Fruit fly (Drosophila melanogaster) whole organism, embryonic: ENCODE measurements around the gene CG13075.
A peak's percentile ranks its signal among the peaks of the same experiment; 100 is the strongest.

ENCODE experiments used
- Atf-2 ChIP-seq: fragments of 200-800 bp; sonication (Bioruptor generic); optimal IDR thresholded peaks from 2 replicates; lab custom pipeline; 2016; ENCODE audit warnings: missing biosample characterization, missing genetic modification characterization
- Atf3 ChIP-seq: fragments of 200-800 bp; sonication (Bioruptor generic); optimal IDR thresholded peaks from 3 replicates; lab custom pipeline; 2016; ENCODE audit warnings: missing biosample characterization, missing genetic modification characterization
- CG10321 ChIP-seq: fragments of 200-800 bp; sonication (Bioruptor generic); IDR thresholded peaks from 2 replicates; pipeline ENCODE4 v1.3.6; 2022; ENCODE audit warnings: missing biosample characterization, missing genetic modification characterization
- CG11247 ChIP-seq: fragments of 200-800 bp; sonication (Bioruptor generic); IDR thresholded peaks from 2 replicates; pipeline ENCODE4 v1.3.6; 2022; ENCODE audit warnings: missing biosample characterization, missing genetic modification characterization
- CG14050 ChIP-seq: fragments of 200-800 bp; sonication (Bioruptor generic); IDR thresholded peaks from 3 replicates; pipeline ENCODE4 v1.3.6; 2022; ENCODE audit warnings: missing biosample characterization, missing genetic modification characterization
- CG16813 ChIP-seq: fragments of 200-800 bp; sonication (Bioruptor generic); IDR thresholded peaks from 3 replicates; pipeline ENCODE4 v1.3.6; 2022; ENCODE audit warnings: missing biosample characterization, missing genetic modification characterization; ENCODE audit not compliant: partially characterized antibody
- CG17328 ChIP-seq: fragments of 200-800 bp; sonication (Bioruptor generic); IDR thresholded peaks from 2 replicates; pipeline ENCODE4 v1.3.6; 2022; ENCODE audit warnings: missing biosample characterization, missing genetic modification characterization
- CG17361 ChIP-seq: fragments of 200-800 bp; sonication (Bioruptor generic); IDR thresholded peaks from 3 replicates; pipeline ENCODE4 v1.3.6; 2022; ENCODE audit warnings: missing biosample characterization, missing genetic modification characterization
- CG2129 ChIP-seq: fragments of 200-800 bp; sonication (Bioruptor generic); IDR thresholded peaks from 2 replicates; pipeline ENCODE4 v1.3.6; 2022; ENCODE audit warnings: missing biosample characterization, missing genetic modification characterization; ENCODE audit not compliant: partially characterized antibody
- CG31224 ChIP-seq: fragments of 200-800 bp; sonication (Bioruptor generic); IDR thresholded peaks from 2 replicates; pipeline ENCODE4 v1.3.6; 2022; ENCODE audit warnings: missing biosample characterization, missing genetic modification characterization
- CG34224 ChIP-seq: fragments of 200-800 bp; sonication (Bioruptor generic); IDR thresholded peaks from 3 replicates; pipeline ENCODE4 v1.3.6; 2022; ENCODE audit warnings: missing biosample characterization, missing genetic modification characterization; ENCODE audit not compliant: partially characterized antibody
- CG34422 ChIP-seq: fragments of 200-800 bp; sonication (Bioruptor generic); IDR thresholded peaks from 3 replicates; pipeline ENCODE4 v1.3.6; 2022; ENCODE audit warnings: missing biosample characterization, missing genetic modification characterization
- CG4617 ChIP-seq: fragments of 200-800 bp; sonication (Bioruptor generic); optimal IDR thresholded peaks from 3 replicates; lab custom pipeline; 2016; ENCODE audit warnings: missing biosample characterization, missing genetic modification characterization, borderline replicate concordance
- CG4854 ChIP-seq: fragments of 200-800 bp; sonication (Bioruptor generic); optimal IDR thresholded peaks from 2 replicates; lab custom pipeline; 2016; ENCODE audit warnings: missing biosample characterization, missing genetic modification characterization, inconsistent platforms
- CG6791 ChIP-seq: fragments of 200-800 bp; sonication (Bioruptor generic); IDR thresholded peaks from 3 replicates; pipeline ENCODE4 v1.3.6; 2022; ENCODE audit warnings: missing biosample characterization, missing genetic modification characterization; ENCODE audit not compliant: partially characterized antibody
- CG7271 ChIP-seq: fragments of 200-800 bp; sonication (Bioruptor generic); optimal IDR thresholded peaks from 2 replicates; lab custom pipeline; 2018; ENCODE audit warnings: missing biosample characterization, mild to moderate bottlenecking, missing genetic modification characterization, moderate library complexity
- CG7372 ChIP-seq: fragments of 200-800 bp; sonication (Bioruptor generic); IDR thresholded peaks from 2 replicates; pipeline ENCODE4 v1.3.6; 2022; ENCODE audit warnings: missing biosample characterization, missing genetic modification characterization
- CG7745 ChIP-seq: fragments of 200-800 bp; sonication (Bioruptor generic); optimal IDR thresholded peaks from 2 replicates; lab custom pipeline; 2018; ENCODE audit warnings: missing biosample characterization, mild to moderate bottlenecking, missing genetic modification characterization, moderate library complexity
- CG7928 ChIP-seq: fragments of 200-800 bp; sonication (Bioruptor generic); optimal IDR thresholded peaks from 2 replicates; lab custom pipeline; 2017; ENCODE audit warnings: missing biosample characterization, mild to moderate bottlenecking, missing genetic modification characterization
- CG8281 ChIP-seq: fragments of 200-800 bp; sonication (Bioruptor generic); optimal IDR thresholded peaks from 2 replicates; lab custom pipeline; 2018; ENCODE audit warnings: missing biosample characterization, mild to moderate bottlenecking, missing genetic modification characterization, moderate library complexity
- CHES-1-like ChIP-seq: fragments of 200-800 bp; sonication (Bioruptor generic); optimal IDR thresholded peaks from 2 replicates; lab custom pipeline; 2016; ENCODE audit warnings: missing biosample characterization, missing genetic modification characterization
- Camta ChIP-seq: fragments of 200-800 bp; sonication (Bioruptor generic); optimal IDR thresholded peaks from 2 replicates; lab custom pipeline; 2016; ENCODE audit warnings: missing biosample characterization, missing genetic modification characterization
- Doc2 ChIP-seq: fragments of 200-800 bp; sonication (Bioruptor generic); IDR thresholded peaks from 2 replicates; pipeline ENCODE4 v1.3.6; 2022; ENCODE audit warnings: missing biosample characterization, missing genetic modification characterization
- H15 ChIP-seq: fragments of 200-800 bp; sonication (Bioruptor generic); IDR thresholded peaks from 3 replicates; pipeline ENCODE4 v1.3.6; 2022; ENCODE audit warnings: missing biosample characterization, missing genetic modification characterization
- Jarid2 ChIP-seq: fragments of 200-800 bp; sonication (Bioruptor generic); optimal IDR thresholded peaks from 3 replicates; lab custom pipeline; 2017; ENCODE audit warnings: mild to moderate bottlenecking, missing biosample characterization, missing genetic modification reagents, missing genetic modification characterization
- Lhr ChIP-seq: fragments of 200-800 bp; sonication (Bioruptor generic); optimal IDR thresholded peaks from 3 replicates; lab custom pipeline; 2017; ENCODE audit warnings: mild to moderate bottlenecking, missing biosample characterization, missing genetic modification reagents, missing genetic modification characterization
- MTF-1 ChIP-seq: fragments of 200-800 bp; sonication (Bioruptor generic); optimal IDR thresholded peaks from 2 replicates; lab custom pipeline; 2018; ENCODE audit warnings: missing biosample characterization, mild to moderate bottlenecking, missing genetic modification characterization, borderline replicate concordance
- NfI ChIP-seq: fragments of 200-800 bp; sonication (Bioruptor generic); optimal IDR thresholded peaks from 3 replicates; lab custom pipeline; 2018; ENCODE audit warnings: missing biosample characterization, mild to moderate bottlenecking, missing genetic modification characterization, moderate library complexity
- Opbp ChIP-seq: fragments of 200-800 bp; sonication (Bioruptor generic); IDR thresholded peaks from 3 replicates; pipeline ENCODE4 v1.3.6; 2022; ENCODE audit warnings: missing biosample characterization, missing genetic modification characterization; ENCODE audit not compliant: partially characterized antibody
- Poxn ChIP-seq: fragments of 200-800 bp; sonication (Bioruptor generic); IDR thresholded peaks from 2 replicates; pipeline ENCODE4 v1.3.6; 2022; ENCODE audit warnings: missing biosample characterization, missing genetic modification characterization
- Ravus ChIP-seq: fragments of 200-800 bp; sonication (Bioruptor generic); IDR thresholded peaks from 2 replicates; pipeline ENCODE4 v1.3.6; 2022; ENCODE audit warnings: missing biosample characterization, missing genetic modification characterization
- Scr ChIP-seq: fragments of 200-800 bp; sonication (Bioruptor generic); IDR thresholded peaks from 2 replicates; pipeline ENCODE4 v1.3.6; 2022; ENCODE audit warnings: missing biosample characterization, missing genetic modification characterization; ENCODE audit not compliant: partially characterized antibody
- ac ChIP-seq: fragments of 200-800 bp; sonication (Bioruptor generic); optimal IDR thresholded peaks from 3 replicates; lab custom pipeline; 2017; ENCODE audit warnings: missing biosample characterization, mild to moderate bottlenecking, missing genetic modification characterization
- ase ChIP-seq: fragments of 200-800 bp; sonication (Bioruptor generic); IDR thresholded peaks from 3 replicates; pipeline ENCODE4 v1.3.6; 2022; ENCODE audit warnings: missing biosample characterization, missing genetic modification characterization
- bcd ChIP-seq: fragments of 200-800 bp; sonication (Bioruptor generic); optimal IDR thresholded peaks from 2 replicates; lab custom pipeline; 2017; ENCODE audit warnings: missing biosample characterization, mild to moderate bottlenecking, missing genetic modification characterization
- bsh ChIP-seq, 2 experiments: fragments of 200-800 bp; sonication (Bioruptor generic); optimal IDR thresholded peaks; 2 replicates each; lab custom pipeline; 2017 to 2018; ENCODE audit warnings: mild to moderate bottlenecking in 2 of 2, missing biosample characterization in 2 of 2, missing genetic modification characterization in 2 of 2, moderate library complexity in 1 of 2
- chinmo ChIP-seq: fragments of 200-800 bp; sonication (Bioruptor generic); IDR thresholded peaks from 4 replicates; pipeline ENCODE4 v1.3.6; 2022; ENCODE audit warnings: missing biosample characterization, missing genetic modification characterization; ENCODE audit not compliant: partially characterized antibody
- crol ChIP-seq: fragments of 200-800 bp; sonication (Bioruptor generic); IDR thresholded peaks from 2 replicates; pipeline ENCODE4 v1.3.6; 2022; ENCODE audit warnings: missing biosample characterization, missing genetic modification characterization
- disco-r ChIP-seq: fragments of 200-800 bp; sonication (Bioruptor generic); optimal IDR thresholded peaks from 2 replicates; lab custom pipeline; 2016; ENCODE audit warnings: missing biosample characterization, missing genetic modification characterization
- dysf ChIP-seq: fragments of 200-800 bp; sonication (Bioruptor generic); IDR thresholded peaks from 3 replicates; pipeline ENCODE4 v1.3.6; 2022; ENCODE audit warnings: missing biosample characterization, missing genetic modification characterization
- fd96Cb ChIP-seq: fragments of 200-800 bp; sonication (Bioruptor generic); optimal IDR thresholded peaks from 2 replicates; lab custom pipeline; 2018; ENCODE audit warnings: missing biosample characterization, mild to moderate bottlenecking, missing genetic modification characterization, moderate library complexity
- grn ChIP-seq: fragments of 200-800 bp; sonication (Bioruptor generic); optimal IDR thresholded peaks from 3 replicates; lab custom pipeline; 2017; ENCODE audit warnings: missing biosample characterization, missing genetic modification characterization
- lilli ChIP-seq: fragments of 200-800 bp; sonication (Bioruptor generic); optimal IDR thresholded peaks from 3 replicates; lab custom pipeline; 2016; ENCODE audit warnings: missing biosample characterization, missing genetic modification characterization
- maf-S ChIP-seq: fragments of 200-800 bp; sonication (Bioruptor generic); optimal IDR thresholded peaks from 2 replicates; lab custom pipeline; 2016; ENCODE audit warnings: missing biosample characterization, missing genetic modification characterization
- mam ChIP-seq: fragments of 200-800 bp; sonication (Bioruptor generic); optimal IDR thresholded peaks from 3 replicates; lab custom pipeline; 2016; ENCODE audit warnings: missing biosample characterization, missing genetic modification characterization
- mirr ChIP-seq: fragments of 200-800 bp; sonication (Bioruptor generic); optimal IDR thresholded peaks from 3 replicates; lab custom pipeline; 2018; ENCODE audit warnings: missing biosample characterization, mild to moderate bottlenecking, missing genetic modification characterization
- nerfin-1 ChIP-seq: fragments of 200-800 bp; sonication (Bioruptor generic); optimal IDR thresholded peaks from 3 replicates; lab custom pipeline; 2019; ENCODE audit warnings: missing biosample characterization, mild to moderate bottlenecking, missing genetic modification characterization, moderate library complexity
- nmo ChIP-seq: fragments of 200-800 bp; sonication (Bioruptor generic); optimal IDR thresholded peaks from 2 replicates; lab custom pipeline; 2018; ENCODE audit warnings: missing biosample characterization, mild to moderate bottlenecking, missing genetic modification characterization, moderate library complexity
- onecut ChIP-seq: fragments of 200-800 bp; sonication (Bioruptor generic); IDR thresholded peaks from 2 replicates; pipeline ENCODE4 v1.3.6; 2022; ENCODE audit warnings: missing biosample characterization, missing genetic modification characterization

CG13075 gene

DNA sequence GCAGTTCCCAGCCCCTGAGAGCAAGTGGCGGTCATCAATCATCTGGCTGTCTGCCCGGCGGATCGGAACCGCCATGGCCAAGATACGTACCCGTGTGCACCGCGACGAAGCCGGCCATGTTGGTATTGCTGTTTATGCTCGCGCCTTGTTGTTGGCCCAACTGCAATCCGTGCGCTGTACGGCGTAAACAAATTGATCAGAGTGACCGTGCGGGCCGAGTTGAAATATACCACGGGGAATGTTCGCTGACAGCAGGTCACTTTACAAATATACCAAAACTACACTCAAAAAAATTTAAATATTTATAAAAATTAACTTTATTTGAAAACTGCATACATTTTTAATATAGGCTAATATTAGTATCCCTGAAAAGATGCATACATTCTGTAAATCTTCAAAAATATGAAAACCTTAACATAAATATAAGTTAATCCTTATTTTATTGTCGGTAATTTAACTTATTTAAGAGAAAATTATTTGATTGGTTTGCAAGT, 3.6 kb downstream of the CG13075 start, which contains the start of gene Tasp1 (continued):
- TF ChIP-seq CG16813 (GFP tag; lab: Robert Waterston, UW): no peak
- no peak for TF ChIP-seq disco-r (GFP tag; lab: Kevin White, UChicago)
- peak; percentile 43; the same call in 1 of the 2 replicates for TF ChIP-seq CG7372 (GFP tag; lab: Robert Waterston, UW)
- TF ChIP-seq fd96Cb: peak; percentile 58
- peak; percentile 57; the same call in 1 of the 2 replicates for TF ChIP-seq CG11247 (GFP tag; lab: Robert Waterston, UW)
- TF ChIP-seq bsh (GFP tag; optimal IDR thresholded peaks at IDR 0.05; lab: Kevin White, UChicago): peak in 1 of 2 experiments; percentile 74
- TF ChIP-seq Jarid2 (GFP tag; lab: Kevin White, UChicago): peak; percentile 34
- TF ChIP-seq CG7928 (GFP tag; lab: Kevin White, UChicago): no peak
- TF ChIP-seq mam (GFP tag; lab: Kevin White, UChicago): no peak
- TF ChIP-seq MTF-1 (GFP tag; lab: Kevin White, UChicago): peak; percentile 1
- TF ChIP-seq CG6791: no peak; the same call in 2 of the 3 replicates
- TF ChIP-seq CHES-1-like: peak; percentile 68
- TF ChIP-seq CG7745 (tag; lab: Kevin White, UChicago): no peak
- peak; percentile 87; the same call in 2 of the 3 replicates for TF ChIP-seq CG34422 (GFP tag; lab: Robert Waterston, UW)
- TF ChIP-seq ase: peak; percentile 46; the same call in 1 of the 3 replicates
- peak; percentile 45 for TF ChIP-seq NfI (GFP tag; lab: Kevin White, UChicago)
- TF ChIP-seq CG17361: no peak; the same call in 1 of the 3 replicates
- TF ChIP-seq Camta (GFP tag; lab: Kevin White, UChicago): no peak
- TF ChIP-seq Scr (GFP tag; lab: Robert Waterston, UW): peak; percentile 23; the same call in 1 of the 2 replicates
- TF ChIP-seq mirr (GFP tag; lab: Kevin White, UChicago): no peak
- no peak; the same call in 2 of the 3 replicates for TF ChIP-seq CG34224 (GFP tag; lab: Robert Waterston, UW)
- TF ChIP-seq CG7271 (tag; lab: Kevin White, UChicago): peak; percentile 39
- TF ChIP-seq CG2129 (GFP tag; lab: Robert Waterston, UW): no peak
- no peak for TF ChIP-seq Doc2 (GFP tag; lab: Robert Waterston, UW)
- no peak for TF ChIP-seq grn (GFP tag; lab: Kevin White, UChicago)
- no peak for TF ChIP-seq nerfin-1
- TF ChIP-seq Atf-2: no peak
- TF ChIP-seq Atf3 (GFP tag; lab: Kevin White, UChicago): no peak
- no peak for TF ChIP-seq crol (GFP tag; lab: Robert Waterston, UW)
- TF ChIP-seq maf-S: no peak
- TF ChIP-seq CG4617 (GFP tag; lab: Kevin White, UChicago): peak; percentile 75
- TF ChIP-seq dysf (GFP tag; lab: Robert Waterston, UW): peak; percentile 77; the same call in 1 of the 3 replicates
- peak; percentile 74; the same call in 1 of the 2 replicates for TF ChIP-seq CG17328 (GFP tag; lab: Robert Waterston, UW)
- peak; percentile 38 for TF ChIP-seq lilli (GFP tag; lab: Kevin White, UChicago)
- TF ChIP-seq bcd: peak; percentile 54
- TF ChIP-seq onecut (GFP tag; lab: Robert Waterston, UW): peak; percentile 54
- peak; percentile 60 for TF ChIP-seq CG31224 (GFP tag; lab: Robert Waterston, UW)
- peak; percentile 41; the same call in 1 of the 3 replicates for TF ChIP-seq CG14050
- TF ChIP-seq chinmo (GFP tag; lab: Robert Waterston, UW): 0 out of 4 replicates have a peak, but pooled peaks have one; percentile 31
- TF ChIP-seq CG10321 (GFP tag; lab: Robert Waterston, UW): no peak
- peak; percentile 81 for TF ChIP-seq nmo (GFP tag; lab: Kevin White, UChicago)
- peak; percentile 56; the same call in 1 of the 3 replicates for TF ChIP-seq Opbp (GFP tag; lab: Robert Waterston, UW)
- no peak for TF ChIP-seq CG4854
- TF ChIP-seq Ravus: no peak
- TF ChIP-seq Lhr (GFP tag; lab: Kevin White, UChicago): peak; percentile 49
- no peak for TF ChIP-seq H15 (GFP tag; lab: Robert Waterston, UW)
- no peak for TF ChIP-seq Poxn (GFP tag; lab: Robert Waterston, UW)
- no peak for TF ChIP-seq ac (GFP tag; lab: Kevin White, UChicago)
- peak; percentile 20 for TF ChIP-seq CG8281
